Worm (Caenorhabditis elegans): Measurements from ENCODE around the gene Y57G11C.40.

Gene Y57G11C.40

ce11 chrIV:14704155-14704554 lies at the start of gene Y57G11C.40:
TSS of gene Y57G11C.40 (minus strand) at chrIV:14704255.
- no peak for TF ChIP-seq W03F9.2 (tag; optimal IDR thresholded peaks at IDR 0.05)
- no peak for TF ChIP-seq dao-5 (tag; optimal IDR thresholded peaks at IDR 0.05)
- no peak for TF ChIP-seq him-1 (tag; optimal IDR thresholded peaks at IDR 0.05)

ce11 chrIV:14741926-14742325 lies 37.9 kb upstream of the Y57G11C.40 start:
- TF ChIP-seq dao-5 (tag; optimal IDR thresholded peaks at IDR 0.05) (no peak), him-1 (tag; optimal IDR thresholded peaks at IDR 0.05) (no peak), W03F9.2 (tag; optimal IDR thresholded peaks at IDR 0.05) (no peak)

ce11 chrIV:14729272-14729671 lies 25.2 kb upstream of the Y57G11C.40 start:
- TF ChIP-seq dao-5 (tag; optimal IDR thresholded peaks at IDR 0.05), result no peak
- no peak for TF ChIP-seq him-1 (tag; optimal IDR thresholded peaks at IDR 0.05)
- TF ChIP-seq W03F9.2 (tag; optimal IDR thresholded peaks at IDR 0.05), result no peak

- TF ChIP-seq him-1 (tag; optimal IDR thresholded peaks at IDR 0.05), result no peak
- no peak for TF ChIP-seq W03F9.2 (tag; optimal IDR thresholded peaks at IDR 0.05)
- no peak for TF ChIP-seq dao-5 (tag; optimal IDR thresholded peaks at IDR 0.05)
These were observed 24.2 kb upstream of the Y57G11C.40 start, which contains the start of gene Y57G11C.42 for ce11 chrIV:14728225-14728624. TSS of gene Y57G11C.42 (plus strand) at chrIV:14728525.

- TF ChIP-seq him-1 (tag; optimal IDR thresholded peaks at IDR 0.05) (no peak), W03F9.2 (tag; optimal IDR thresholded peaks at IDR 0.05) (no peak)
These were observed 11.4 kb upstream of the Y57G11C.40 start, which contains the start of gene lgc-8 for ce11 chrIV:14715500-14715899. TSS of gene lgc-8 (plus strand) at chrIV:14715800.

- TF ChIP-seq W03F9.2 (tag; optimal IDR thresholded peaks at IDR 0.05), result no peak
- no peak for TF ChIP-seq dao-5 (tag; optimal IDR thresholded peaks at IDR 0.05)
- no peak for TF ChIP-seq him-1 (tag; optimal IDR thresholded peaks at IDR 0.05)
These were observed 5.2 kb upstream of the Y57G11C.40 start, which contains the start of gene lgc-7 for ce11 chrIV:14709286-14709685. TSS of gene lgc-7 (plus strand) at chrIV:14709586.

ce11 chrIV:14706302-14706701 lies 2.2 kb upstream of the Y57G11C.40 start, which contains the start of gene Y57G11C.41:
TSS of gene Y57G11C.41 (minus strand) at chrIV:14706402.
- TF ChIP-seq W03F9.2 (tag; optimal IDR thresholded peaks at IDR 0.05) (no peak), dao-5 (tag; optimal IDR thresholded peaks at IDR 0.05) (no peak), him-1 (tag; optimal IDR thresholded peaks at IDR 0.05) (no peak)

ce11 chrIV:14704952-14705351 lies 897 bp upstream of the Y57G11C.40 start:
- TF ChIP-seq him-1 (tag; optimal IDR thresholded peaks at IDR 0.05), result no peak
- no peak for TF ChIP-seq W03F9.2 (tag; optimal IDR thresholded peaks at IDR 0.05)

- TF ChIP-seq dao-5 (tag; optimal IDR thresholded peaks at IDR 0.05) (no peak), W03F9.2 (tag; optimal IDR thresholded peaks at IDR 0.05) (no peak)
These were observed 4.2 kb downstream of the Y57G11C.40 start, which contains the start of gene haf-8 for ce11 chrIV:14699840-14700239. TSS of gene haf-8 (minus strand) at chrIV:14699940.

- TF ChIP-seq W03F9.2 (tag; optimal IDR thresholded peaks at IDR 0.05) (no peak), dao-5 (tag; optimal IDR thresholded peaks at IDR 0.05) (no peak), him-1 (tag; optimal IDR thresholded peaks at IDR 0.05) (no peak)
These were observed 16.3 kb downstream of the Y57G11C.40 start for ce11 chrIV:14687716-14688115.

ce11 chrIV:14679060-14679459 lies 25.0 kb downstream of the Y57G11C.40 start:
- no peak for TF ChIP-seq W03F9.2 (tag; optimal IDR thresholded peaks at IDR 0.05)
- no peak for TF ChIP-seq dao-5 (tag; optimal IDR thresholded peaks at IDR 0.05)
- no peak for TF ChIP-seq him-1 (tag; optimal IDR thresholded peaks at IDR 0.05)

ce11 chrIV:14677095-14677633 lies 26.9 kb downstream of the Y57G11C.40 start, which contains the start of gene Y57G11C.31:
TSS of gene Y57G11C.31 (plus strand) at chrIV:14677370.
- TF ChIP-seq dao-5 (tag; optimal IDR thresholded peaks at IDR 0.05) (no peak), W03F9.2 (tag; optimal IDR thresholded peaks at IDR 0.05) (no peak), him-1 (tag; optimal IDR thresholded peaks at IDR 0.05) (no peak)

- no peak for TF ChIP-seq W03F9.2 (tag; optimal IDR thresholded peaks at IDR 0.05)
- no peak for TF ChIP-seq dao-5 (tag; optimal IDR thresholded peaks at IDR 0.05)
- no peak for TF ChIP-seq him-1 (tag; optimal IDR thresholded peaks at IDR 0.05)
These were observed 28.3 kb downstream of the Y57G11C.40 start for ce11 chrIV:14675789-14676188.

ce11 chrIV:14661370-14661769 lies 42.7 kb downstream of the Y57G11C.40 start:
- TF ChIP-seq him-1 (tag; optimal IDR thresholded peaks at IDR 0.05), result no peak
- TF ChIP-seq dao-5 (tag; optimal IDR thresholded peaks at IDR 0.05), result no peak
- TF ChIP-seq W03F9.2 (tag; optimal IDR thresholded peaks at IDR 0.05), result no peak

- TF ChIP-seq W03F9.2 (tag; optimal IDR thresholded peaks at IDR 0.05) (no peak), dao-5 (tag; optimal IDR thresholded peaks at IDR 0.05) (no peak)
These were observed 45.1 kb downstream of the Y57G11C.40 start for ce11 chrIV:14658927-14659326.

Measured in whole organism, L4/young adult.